Worm (Caenorhabditis elegans) whole organism, early embryonic: ENCODE data around the gene C16D9.9.

Source experiments
- ama-1 ChIP-seq: fragments of 150-350 bp; optimal IDR thresholded peaks from 2 replicates; lab custom pipeline; 2014
- ets-7 ChIP-seq: sonication (generic microtip); optimal IDR thresholded peaks from 2 replicates; lab custom pipeline; 2016; ENCODE audit warnings: missing genotype, missing genetic modification characterization, missing compliant biosample characterization
- hnd-1 ChIP-seq: sonication (generic microtip); optimal IDR thresholded peaks from 2 replicates; lab custom pipeline; 2016; ENCODE audit warnings: missing genetic modification characterization, missing compliant biosample characterization

- TF ChIP-seq ets-7 (tag; lab: Kevin White, UChicago) (no peak), ama-1 (lab: Kevin White, UChicago) (no peak), hnd-1 (tag; lab: Kevin White, UChicago) (no peak)
Measured at ce11 chrV:8252532-8252931, 11.5 kb upstream of the C16D9.9 start.
